Worm (Caenorhabditis elegans) whole organism, L1 larva: Measurements from ENCODE around the gene srv-9.

Experiments
- C04F5.9 ChIP-seq: sonication (generic microtip); optimal IDR thresholded peaks from 2 replicates; lab custom pipeline; 2016; ENCODE audit warnings: missing genetic modification characterization, missing compliant biosample characterization
- C16A3.4 ChIP-seq: fragments of 150-350 bp; optimal IDR thresholded peaks from 2 replicates; lab custom pipeline; 2014; ENCODE audit warnings: missing biosample characterization, missing genetic modification characterization
- Y116A8C.19 ChIP-seq: sonication (generic microtip); optimal IDR thresholded peaks from 2 replicates; lab custom pipeline; 2016; ENCODE audit warnings: missing compliant biosample characterization, missing genetic modification characterization, borderline replicate concordance
- aha-1 ChIP-seq: fragments of 150-350 bp; optimal IDR thresholded peaks from 2 replicates; lab custom pipeline; 2014; ENCODE audit warnings: missing biosample characterization, missing genetic modification characterization
- aly-2 ChIP-seq: fragments of 150-350 bp; optimal IDR thresholded peaks from 2 replicates; lab custom pipeline; 2014; ENCODE audit warnings: missing biosample characterization, missing genetic modification characterization
- blmp-1 ChIP-seq: fragments of 150-350 bp; optimal IDR thresholded peaks from 2 replicates; lab custom pipeline; 2014; ENCODE audit warnings: missing biosample characterization, missing genetic modification characterization
- ceh-90 ChIP-seq: sonication (generic microtip); optimal IDR thresholded peaks from 2 replicates; lab custom pipeline; 2016; ENCODE audit warnings: missing genetic modification characterization, missing compliant biosample characterization
- dsc-1 ChIP-seq: sonication (generic microtip); optimal IDR thresholded peaks from 2 replicates; lab custom pipeline; 2016; ENCODE audit warnings: mild to moderate bottlenecking, missing genetic modification characterization, missing compliant biosample characterization
- elt-2 ChIP-seq: sonication (generic microtip); optimal IDR thresholded peaks from 2 replicates; lab custom pipeline; 2016; ENCODE audit warnings: missing genetic modification characterization, mild to moderate bottlenecking, inconsistent platforms, missing compliant biosample characterization, missing genetic modification reagents
- elt-3 ChIP-seq, 6 experiments: fragments of 150-350 bp in 1 of 6; sonication (generic microtip); optimal IDR thresholded peaks; 2 replicates each; lab custom pipeline; 2017 to 2018; ENCODE audit warnings: missing biosample characterization in 6 of 6, missing genetic modification characterization in 6 of 6, inconsistent platforms in 1 of 6
- fkh-10 ChIP-seq: sonication (generic microtip); optimal IDR thresholded peaks from 2 replicates; lab custom pipeline; 2017; ENCODE audit warnings: missing biosample characterization, missing genetic modification reagents, missing genetic modification characterization
- fkh-4 ChIP-seq: sonication (generic microtip); optimal IDR thresholded peaks from 2 replicates; lab custom pipeline; 2016; ENCODE audit warnings: missing compliant biosample characterization, missing genetic modification characterization, borderline replicate concordance
- fkh-8 ChIP-seq: sonication (generic microtip); optimal IDR thresholded peaks from 2 replicates; lab custom pipeline; 2016; ENCODE audit warnings: mild to moderate bottlenecking, missing genetic modification characterization, missing compliant biosample characterization
- grh-1 ChIP-seq: fragments of 200-800 bp; sonication (Bioruptor generic); IDR thresholded peaks from 2 replicates; pipeline ENCODE4 v1.3.6; 2022; ENCODE audit warnings: missing genetic modification reagents, missing genetic modification characterization, missing compliant biosample characterization
- hlh-17 ChIP-seq: fragments of 200-800 bp; sonication (Bioruptor generic); optimal IDR thresholded peaks from 2 replicates; lab custom pipeline; 2018; ENCODE audit warnings: missing genetic modification characterization, mild to moderate bottlenecking, missing compliant biosample characterization, moderate library complexity, borderline replicate concordance
- hpl-2 ChIP-seq: fragments of 150-350 bp; optimal IDR thresholded peaks from 2 replicates; lab custom pipeline; 2014; ENCODE audit warnings: missing biosample characterization, missing genetic modification reagents, missing genetic modification characterization
- lin-13 ChIP-seq: fragments of 150-350 bp; optimal IDR thresholded peaks from 2 replicates; lab custom pipeline; 2014; ENCODE audit warnings: missing biosample characterization, missing genetic modification reagents, missing genetic modification characterization
- lin-14 ChIP-seq: fragments of 200-800 bp; sonication (Bioruptor generic); optimal IDR thresholded peaks from 2 replicates; lab custom pipeline; 2018; ENCODE audit warnings: mild to moderate bottlenecking, missing genetic modification characterization, moderate library complexity, missing compliant biosample characterization
- lin-35 ChIP-seq, 2 experiments: fragments of 150-350 bp; optimal IDR thresholded peaks; 2 replicates each; lab custom pipeline; 2014; ENCODE audit warnings: missing biosample characterization in 2 of 2, missing genetic modification characterization in 2 of 2, missing genetic modification reagents in 2 of 2
- lin-39 ChIP-seq: fragments of 150-350 bp; optimal IDR thresholded peaks from 2 replicates; lab custom pipeline; 2014; ENCODE audit warnings: missing biosample characterization, missing genetic modification reagents, missing genetic modification characterization
- lir-3 ChIP-seq: sonication (generic microtip); optimal IDR thresholded peaks from 2 replicates; lab custom pipeline; 2016; ENCODE audit warnings: mild to moderate bottlenecking, missing genetic modification characterization, moderate library complexity, missing compliant biosample characterization; ENCODE audit not compliant: poor library complexity
- lsy-2 ChIP-seq, 2 experiments: fragments of 150-350 bp; optimal IDR thresholded peaks; 2 replicates each; lab custom pipeline; 2014; ENCODE audit warnings: missing biosample characterization in 2 of 2, missing genetic modification characterization in 2 of 2
- mef-2 ChIP-seq: fragments of 150-350 bp; optimal IDR thresholded peaks from 2 replicates; lab custom pipeline; 2014; ENCODE audit warnings: missing biosample characterization, missing genetic modification characterization
- mep-1 ChIP-seq: fragments of 150-350 bp; optimal IDR thresholded peaks from 2 replicates; lab custom pipeline; 2014; ENCODE audit warnings: missing biosample characterization, missing genetic modification characterization
- nhr-12 ChIP-seq: sonication (generic microtip); optimal IDR thresholded peaks from 2 replicates; lab custom pipeline; 2017; ENCODE audit warnings: missing biosample characterization, missing genetic modification characterization
- nhr-19 ChIP-seq: fragments of 200-800 bp; sonication (Bioruptor generic); conservative IDR thresholded peaks from 2 replicates; pipeline ENCODE4 v1.3.6; 2022; ENCODE audit warnings: missing genetic modification characterization, missing compliant biosample characterization
- nhr-20 ChIP-seq: sonication (generic microtip); optimal IDR thresholded peaks from 2 replicates; lab custom pipeline; 2016; ENCODE audit warnings: mild to moderate bottlenecking, missing genetic modification characterization, missing compliant biosample characterization
- nhr-237 ChIP-seq: fragments of 150-350 bp; optimal IDR thresholded peaks from 2 replicates; lab custom pipeline; 2014; ENCODE audit warnings: missing biosample characterization, missing genetic modification characterization
- nhr-71 ChIP-seq: sonication (generic microtip); optimal IDR thresholded peaks from 2 replicates; lab custom pipeline; 2016; ENCODE audit warnings: mild to moderate bottlenecking, missing genetic modification characterization, moderate library complexity, missing compliant biosample characterization
- nhr-77 ChIP-seq: fragments of 150-350 bp; optimal IDR thresholded peaks from 2 replicates; lab custom pipeline; 2014; ENCODE audit warnings: missing biosample characterization, missing genetic modification characterization
- nhr-84 ChIP-seq: sonication (generic microtip); optimal IDR thresholded peaks from 2 replicates; lab custom pipeline; 2017; ENCODE audit warnings: missing biosample characterization, missing genetic modification characterization
- nhr-85 ChIP-seq: sonication (generic microtip); peaks from one replicate; lab custom pipeline; 2016; ENCODE audit warnings: missing genetic modification characterization, inconsistent platforms, missing compliant biosample characterization
- pag-3 ChIP-seq: sonication (generic microtip); optimal IDR thresholded peaks from 2 replicates; lab custom pipeline; 2017; ENCODE audit warnings: missing genetic modification characterization, mild to moderate bottlenecking, missing compliant biosample characterization, antibody characterized with exemption, borderline replicate concordance; ENCODE audit not compliant: insufficient read depth
- rnt-1 ChIP-seq: sonication (generic microtip); optimal IDR thresholded peaks from 2 replicates; lab custom pipeline; 2016; ENCODE audit warnings: mild to moderate bottlenecking, missing genetic modification characterization, moderate library complexity, missing compliant biosample characterization
- skn-1 ChIP-seq: fragments of 150-350 bp; optimal IDR thresholded peaks from 2 replicates; lab custom pipeline; 2014; ENCODE audit warnings: missing biosample characterization, missing genetic modification characterization
- snpc-4 ChIP-seq: fragments of 150-350 bp; optimal IDR thresholded peaks from 2 replicates; lab custom pipeline; 2014; ENCODE audit warnings: missing biosample characterization, missing genetic modification characterization
- snu-23 ChIP-seq: sonication (generic microtip); optimal IDR thresholded peaks from 2 replicates; lab custom pipeline; 2016; ENCODE audit warnings: missing genetic modification characterization, missing compliant biosample characterization
- sox-4 ChIP-seq: sonication (generic microtip); optimal IDR thresholded peaks from 2 replicates; lab custom pipeline; 2016; ENCODE audit warnings: missing genetic modification characterization, missing compliant biosample characterization
- sptf-1 ChIP-seq: fragments of 150-350 bp; optimal IDR thresholded peaks from 2 replicates; lab custom pipeline; 2014; ENCODE audit warnings: missing biosample characterization, missing genetic modification characterization
- sup-37 ChIP-seq: fragments of 200-800 bp; sonication (Bioruptor generic); optimal IDR thresholded peaks from 2 replicates; lab custom pipeline; 2018; ENCODE audit warnings: mild to moderate bottlenecking, missing genetic modification characterization, missing compliant biosample characterization
- tlp-1 ChIP-seq: fragments of 150-350 bp; optimal IDR thresholded peaks from 2 replicates; lab custom pipeline; 2014; ENCODE audit warnings: missing biosample characterization, missing genetic modification characterization
- unc-30 ChIP-seq: sonication (generic microtip); optimal IDR thresholded peaks from 2 replicates; lab custom pipeline; 2017; ENCODE audit warnings: missing biosample characterization, missing genetic modification characterization
- unc-86 ChIP-seq: sonication (generic microtip); optimal IDR thresholded peaks from 2 replicates; lab custom pipeline; 2016; ENCODE audit warnings: missing genetic modification characterization, missing compliant biosample characterization
- unc-98 ChIP-seq: fragments of 200-800 bp; sonication (Bioruptor generic); IDR thresholded peaks from 2 replicates; pipeline ENCODE4 v1.3.6; 2022; ENCODE audit warnings: missing genetic modification characterization, missing compliant biosample characterization
- xbp-1 ChIP-seq: sonication (generic microtip); optimal IDR thresholded peaks from 2 replicates; lab custom pipeline; 2016; ENCODE audit warnings: missing genetic modification characterization, missing compliant biosample characterization
- zip-4 ChIP-seq: fragments of 200-800 bp; sonication (Bioruptor generic); optimal IDR thresholded peaks from 2 replicates; lab custom pipeline; 2018; ENCODE audit warnings: mild to moderate bottlenecking, missing genetic modification characterization, moderate library complexity, missing compliant biosample characterization
- ztf-4 ChIP-seq: fragments of 150-350 bp; optimal IDR thresholded peaks from 2 replicates; lab custom pipeline; 2014; ENCODE audit warnings: missing biosample characterization, missing genetic modification characterization

Gene srv-9

DNA sequence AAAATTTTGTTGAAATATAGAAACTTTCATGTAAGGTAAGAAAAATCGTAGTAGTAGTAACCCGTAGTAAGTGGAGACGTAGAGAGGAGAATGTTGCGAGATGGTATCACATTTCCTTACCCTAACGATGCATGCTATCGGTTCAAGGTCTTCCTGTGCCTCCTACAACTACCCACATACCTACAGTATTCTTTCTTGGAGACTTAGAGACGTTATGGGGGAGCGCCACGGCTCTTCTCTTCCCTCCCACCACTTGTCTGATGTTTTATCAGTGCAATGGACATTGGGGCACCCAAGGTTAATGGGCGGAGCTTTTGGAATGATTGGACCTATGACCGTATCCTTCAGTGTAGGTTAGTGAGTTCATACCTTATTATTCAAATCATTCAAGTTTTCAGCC lies 32.0 kb downstream of the srv-9 start (continued):
- TF ChIP-seq C16A3.4 (tag; lab: Kevin White, UChicago): no peak
- no peak for TF ChIP-seq sox-4
- peak; percentile 20 for TF ChIP-seq snu-23 (GFP tag; lab: Kevin White, UChicago)
- no peak for TF ChIP-seq snpc-4
- TF ChIP-seq mep-1 (tag; lab: Kevin White, UChicago): no peak
- TF ChIP-seq rnt-1: peak; percentile 30
- no peak for TF ChIP-seq lin-39
- TF ChIP-seq pag-3 (tag; lab: Kevin White, UChicago): no peak
- TF ChIP-seq Y116A8C.19: no peak
- TF ChIP-seq skn-1 (tag; lab: Kevin White, UChicago): no peak
- TF ChIP-seq nhr-20: peak; percentile 63
- no peak for TF ChIP-seq hlh-17 (GFP tag; lab: Kevin White, UChicago)
- TF ChIP-seq lsy-2 (tag; optimal IDR thresholded peaks at IDR 0.05; lab: Kevin White, UChicago): peak; percentile 0 to 71
- no peak for TF ChIP-seq fkh-10 (GFP tag; lab: Kevin White, UChicago)
- TF ChIP-seq ztf-4 (tag; lab: Kevin White, UChicago): no peak
- TF ChIP-seq C04F5.9 (tag; lab: Kevin White, UChicago): no peak
- TF ChIP-seq ceh-90 (tag; lab: Kevin White, UChicago): no peak
- TF ChIP-seq aly-2 (tag; lab: Kevin White, UChicago): no peak

DNA sequence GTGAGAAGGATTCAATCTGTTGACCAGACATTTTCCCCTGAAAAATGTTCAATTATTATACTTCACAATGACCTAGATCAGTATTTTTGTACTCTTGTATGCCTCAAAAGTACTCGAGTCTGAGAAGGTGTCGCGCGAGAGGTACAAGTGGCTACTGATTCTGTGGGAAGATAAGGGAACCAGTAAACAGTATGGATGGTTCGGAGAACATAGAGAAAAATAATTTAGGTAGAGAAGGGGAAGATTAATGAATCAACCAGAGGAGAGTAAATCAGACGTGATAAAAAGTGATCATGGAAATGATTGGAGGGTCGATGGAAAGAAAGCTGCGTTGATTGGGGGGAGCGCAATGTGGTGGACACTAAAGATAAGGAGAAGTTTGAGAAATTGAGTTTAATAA lies 33.5 kb downstream of the srv-9 start:
- TF ChIP-seq lin-35 (GFP tag; optimal IDR thresholded peaks at IDR 0.05; lab: Kevin White, UChicago): peak in 1 of 2 experiments; percentile 7
- no peak for TF ChIP-seq nhr-77 (tag; lab: Kevin White, UChicago)
- TF ChIP-seq nhr-12: no peak
- TF ChIP-seq hpl-2 (GFP tag; lab: Kevin White, UChicago): no peak
- no peak for TF ChIP-seq aha-1 (tag; lab: Kevin White, UChicago)
- TF ChIP-seq nhr-84 (tag; lab: Kevin White, UChicago): no peak
- TF ChIP-seq elt-3 (tag; optimal IDR thresholded peaks at IDR 0.05; lab: Kevin White, UChicago): peak in 4 of 6 experiments; percentile 33 to 71 (median 52)
- no peak for TF ChIP-seq Y116A8C.19
- no peak for TF ChIP-seq C16A3.4 (tag; lab: Kevin White, UChicago)
- TF ChIP-seq ztf-4 (tag; lab: Kevin White, UChicago): no peak
- no peak for TF ChIP-seq C04F5.9 (tag; lab: Kevin White, UChicago)
- peak; percentile 90 for TF ChIP-seq nhr-85 (tag; lab: Kevin White, UChicago)
- no peak for TF ChIP-seq mef-2
- no peak for TF ChIP-seq xbp-1 (tag; lab: Kevin White, UChicago)
- TF ChIP-seq snu-23 (GFP tag; lab: Kevin White, UChicago): peak; percentile 34
- TF ChIP-seq nhr-71 (tag; lab: Kevin White, UChicago): peak; percentile 38
- no peak for TF ChIP-seq fkh-4 (tag; lab: Kevin White, UChicago)
- peak; percentile 57 for TF ChIP-seq lin-14 (GFP tag; lab: Kevin White, UChicago)
- TF ChIP-seq mep-1 (tag; lab: Kevin White, UChicago): peak; percentile 8
- no peak for TF ChIP-seq lir-3 (tag; lab: Kevin White, UChicago)
- peak; percentile 47 for TF ChIP-seq nhr-20
- peak; percentile 14 for TF ChIP-seq rnt-1
- peak; percentile 64 for TF ChIP-seq blmp-1
- TF ChIP-seq zip-4: no peak
- TF ChIP-seq nhr-237 (tag; lab: Kevin White, UChicago): no peak
- no peak for TF ChIP-seq dsc-1
- peak in 1 of 2 experiments; percentile 46 for TF ChIP-seq lsy-2 (tag; optimal IDR thresholded peaks at IDR 0.05; lab: Kevin White, UChicago)
- TF ChIP-seq elt-2 (tag; lab: Kevin White, UChicago): no peak
- no peak for TF ChIP-seq ceh-90 (tag; lab: Kevin White, UChicago)
- 0 out of 2 replicates have a peak, but pooled peaks have one; percentile 15 for TF ChIP-seq nhr-19 (GFP tag; lab: Robert Waterston, UW)

DNA sequence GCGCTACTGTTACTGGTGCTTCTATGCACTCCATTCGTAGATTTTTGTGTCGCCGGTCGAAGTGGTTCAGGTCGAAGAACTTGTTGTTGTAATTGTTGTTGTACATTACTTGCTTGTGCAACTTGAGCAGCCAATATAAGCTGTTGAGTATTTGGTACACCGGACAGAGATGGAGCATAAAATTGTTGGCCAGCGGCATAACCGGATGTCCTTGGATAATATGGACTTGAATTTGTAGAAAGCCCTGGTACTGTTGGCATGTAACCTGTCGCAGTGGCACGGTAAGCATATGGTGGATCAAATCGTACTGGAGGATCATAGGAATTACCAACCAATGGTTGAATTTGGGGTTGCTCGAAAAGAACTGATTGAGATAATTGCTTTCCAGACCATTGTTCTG lies 34.0 kb downstream of the srv-9 start:
- TF ChIP-seq fkh-8 (tag; lab: Kevin White, UChicago) (no peak), tlp-1 (tag; lab: Kevin White, UChicago) (no peak), unc-86 (no peak), lin-13 (GFP tag; lab: Kevin White, UChicago) (no peak), grh-1 (GFP tag; lab: Robert Waterston, UW) (no peak), unc-98 (GFP tag; lab: Robert Waterston, UW) (no peak), nhr-19 (GFP tag; lab: Robert Waterston, UW) (no peak), xbp-1 (tag; lab: Kevin White, UChicago) (no peak), sptf-1 (tag; lab: Kevin White, UChicago) (no peak), hlh-17 (GFP tag; lab: Kevin White, UChicago) (no peak), aly-2 (tag; lab: Kevin White, UChicago) (no peak), nhr-71 (tag; lab: Kevin White, UChicago) (no peak), nhr-20 (no peak), sup-37 (GFP tag; lab: Kevin White, UChicago) (no peak), fkh-4 (tag; lab: Kevin White, UChicago) (no peak), snu-23 (GFP tag; lab: Kevin White, UChicago) (no peak), Y116A8C.19 (no peak), nhr-12 (no peak), nhr-237 (tag; lab: Kevin White, UChicago) (no peak), unc-30 (tag; lab: Kevin White, UChicago) (no peak)
